Worm (Caenorhabditis elegans): Measurements from ENCODE around the gene F58F6.6.
"Not testable (repeated sequence)": the region's sequence is repeated elsewhere in the genome, so short reads cannot be mapped to it uniquely, and the experiment has no call there.

Gene F58F6.6

ce11 chrIV:1340788-1341187, at the start of gene F58F6.6:
Gene F58F6.6, plus strand, starts transcription at chrIV:1341088.
- not testable (repeated sequence) for TF ChIP-seq him-1, W03F9.2, dao-5 (tag; optimal IDR thresholded peaks at IDR 0.05)

- TF ChIP-seq dao-5 (tag; optimal IDR thresholded peaks at IDR 0.05) (no peak), W03F9.2 (tag; optimal IDR thresholded peaks at IDR 0.05) (no peak), him-1 (tag; optimal IDR thresholded peaks at IDR 0.05) (no peak)
These were observed 41.9 kb upstream of the F58F6.6 start for ce11 chrIV:1298984-1299383.

- TF ChIP-seq W03F9.2 (tag; optimal IDR thresholded peaks at IDR 0.05) (no peak), him-1 (tag; optimal IDR thresholded peaks at IDR 0.05) (no peak), dao-5 (tag; optimal IDR thresholded peaks at IDR 0.05) (no peak)
These were observed 31.2 kb upstream of the F58F6.6 start, which contains the start of the genes ddx-46 and F53H1.4 for ce11 chrIV:1309600-1310207. Gene ddx-46, minus strand, starts transcription at chrIV:1309650. Gene F53H1.4, plus strand, starts transcription at chrIV:1310166.

- TF ChIP-seq him-1 (tag; optimal IDR thresholded peaks at IDR 0.05) (no peak), W03F9.2 (tag; optimal IDR thresholded peaks at IDR 0.05) (no peak), dao-5 (tag; optimal IDR thresholded peaks at IDR 0.05) (no peak)
These were observed 30.6 kb upstream of the F58F6.6 start for ce11 chrIV:1310337-1310736.

ce11 chrIV:1328682-1329212, 12.1 kb upstream of the F58F6.6 start, which contains the start of gene F53H1.3:
Gene F53H1.3, plus strand, starts transcription at chrIV:1329162.
- TF ChIP-seq dao-5 (tag; optimal IDR thresholded peaks at IDR 0.05) = no peak
- no peak for TF ChIP-seq W03F9.2 (tag; optimal IDR thresholded peaks at IDR 0.05)
- no peak for TF ChIP-seq him-1 (tag; optimal IDR thresholded peaks at IDR 0.05)

ce11 chrIV:1343379-1343778, 2.5 kb downstream of the F58F6.6 start, which contains the start of gene F58F6.5:
Gene F58F6.5, plus strand, starts transcription at chrIV:1343679.
- not testable (repeated sequence) for TF ChIP-seq him-1, dao-5, W03F9.2 (tag; optimal IDR thresholded peaks at IDR 0.05)

ce11 chrIV:1346981-1347380, 6.1 kb downstream of the F58F6.6 start, which contains the start of gene rfc-2:
Gene rfc-2, plus strand, starts transcription at chrIV:1347314.
- no peak for TF ChIP-seq dao-5 (tag; optimal IDR thresholded peaks at IDR 0.05)
- TF ChIP-seq W03F9.2 (tag; optimal IDR thresholded peaks at IDR 0.05) = no peak
- no peak for TF ChIP-seq him-1 (tag; optimal IDR thresholded peaks at IDR 0.05)

ce11 chrIV:1349352-1349751, 8.5 kb downstream of the F58F6.6 start:
- TF ChIP-seq dao-5 (tag; optimal IDR thresholded peaks at IDR 0.05) (no peak), W03F9.2 (tag; optimal IDR thresholded peaks at IDR 0.05) (no peak), him-1 (tag; optimal IDR thresholded peaks at IDR 0.05) (no peak)

ce11 chrIV:1353811-1354210, 12.9 kb downstream of the F58F6.6 start:
- no peak for TF ChIP-seq dao-5 (tag; optimal IDR thresholded peaks at IDR 0.05)
- TF ChIP-seq W03F9.2 (tag; optimal IDR thresholded peaks at IDR 0.05) = no peak
- no peak for TF ChIP-seq him-1 (tag; optimal IDR thresholded peaks at IDR 0.05)

- TF ChIP-seq dao-5 (tag; optimal IDR thresholded peaks at IDR 0.05) (no peak), him-1 (tag; optimal IDR thresholded peaks at IDR 0.05) (no peak), W03F9.2 (tag; optimal IDR thresholded peaks at IDR 0.05) (no peak)
These were observed 14.3 kb downstream of the F58F6.6 start, which contains the start of gene col-104 for ce11 chrIV:1355147-1355546. Gene col-104, minus strand, starts transcription at chrIV:1355305.

- no peak for TF ChIP-seq W03F9.2 (tag; optimal IDR thresholded peaks at IDR 0.05)
These were observed 17.2 kb downstream of the F58F6.6 start for ce11 chrIV:1358109-1358508.

- TF ChIP-seq dao-5 (tag; optimal IDR thresholded peaks at IDR 0.05) = no peak
- no peak for TF ChIP-seq him-1 (tag; optimal IDR thresholded peaks at IDR 0.05)
- TF ChIP-seq W03F9.2 (tag; optimal IDR thresholded peaks at IDR 0.05) = no peak
These were observed 18.2 kb downstream of the F58F6.6 start, which contains the start of gene col-105 for ce11 chrIV:1359125-1359524. Gene col-105, minus strand, starts transcription at chrIV:1359225.

ce11 chrIV:1361616-1362228, 20.8 kb downstream of the F58F6.6 start:
- TF ChIP-seq dao-5 (tag; optimal IDR thresholded peaks at IDR 0.05) (no peak), him-1 (tag; optimal IDR thresholded peaks at IDR 0.05) (no peak), W03F9.2 (tag; optimal IDR thresholded peaks at IDR 0.05) (no peak)

ce11 chrIV:1365771-1366170, 24.9 kb downstream of the F58F6.6 start:
- TF ChIP-seq dao-5 (tag; optimal IDR thresholded peaks at IDR 0.05) = no peak
- no peak for TF ChIP-seq W03F9.2 (tag; optimal IDR thresholded peaks at IDR 0.05)
- TF ChIP-seq him-1 (tag; optimal IDR thresholded peaks at IDR 0.05) = no peak
